Fruit fly (Drosophila melanogaster) ovary, adult (tissue): ENCODE results near the gene CG7950.
A peak's percentile ranks its signal among the peaks of the same experiment; 100 is the strongest.

ENCODE experiments used
- CG17801 ChIP-seq: fragments of 200-800 bp; optimal IDR thresholded peaks from 2 replicates; lab custom pipeline; 2019; ENCODE audit warnings: missing biosample characterization, mild to moderate bottlenecking, missing genetic modification characterization, moderate library complexity; ENCODE audit not compliant: partially characterized antibody

The CG7950 gene

dm6 chr3R:30056592-30057135, at the start of gene CG7950, which contains the start of gene Rpp14a:
Gene CG7950 (plus strand): TSS chr3R:30056859.
Gene Rpp14a (plus strand): TSS chr3R:30056859.
- peak; percentile 90 for TF ChIP-seq CG17801

DNA sequence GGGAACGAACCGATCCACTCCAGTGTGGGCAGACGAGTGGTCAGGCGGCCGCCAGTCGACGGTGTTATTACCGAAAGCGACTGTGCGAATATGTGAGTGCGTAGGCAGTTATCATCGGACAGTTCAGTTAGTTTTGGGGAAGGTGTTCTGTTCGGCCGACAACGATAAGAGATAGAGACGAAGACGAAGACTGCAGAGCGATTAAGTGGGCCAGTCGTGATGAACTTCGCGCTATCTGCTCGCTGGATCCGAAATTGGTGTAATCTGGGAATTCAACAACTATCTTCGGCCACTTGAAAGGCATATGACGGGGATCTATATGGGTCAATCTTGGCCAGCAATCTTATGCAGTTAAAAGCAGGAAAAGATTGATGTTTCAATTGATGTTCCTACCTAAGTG, 47.5 kb upstream of the CG7950 start, which contains the start of gene CG7912:
Gene CG7912, minus strand, starts transcription at position 17 of the 400 bp plus-strand sequence.
- no peak for TF ChIP-seq CG17801

- TF ChIP-seq CG17801, result no peak
Measured at dm6 chr3R:30012602-30013489, 43.8 kb upstream of the CG7950 start.

DNA sequence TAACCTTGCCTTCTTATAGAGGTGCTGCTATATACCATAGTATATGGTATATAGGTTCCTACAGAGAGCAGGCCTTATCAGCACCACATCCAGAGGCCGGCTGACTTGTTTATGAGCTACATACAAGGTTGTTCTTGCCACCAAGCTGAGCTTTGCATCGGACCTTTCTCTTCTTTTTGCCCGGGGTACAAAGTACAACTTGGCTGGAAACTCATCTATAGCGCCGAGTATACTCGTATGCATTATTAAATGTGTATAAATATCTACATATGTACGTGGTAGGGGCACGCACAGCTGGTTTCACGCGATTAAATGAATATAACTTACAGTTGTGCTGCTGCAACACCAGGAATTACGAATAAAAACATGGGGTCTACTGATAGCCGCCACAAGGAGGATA, 42.8 kb upstream of the CG7950 start:
- no peak for TF ChIP-seq CG17801

DNA sequence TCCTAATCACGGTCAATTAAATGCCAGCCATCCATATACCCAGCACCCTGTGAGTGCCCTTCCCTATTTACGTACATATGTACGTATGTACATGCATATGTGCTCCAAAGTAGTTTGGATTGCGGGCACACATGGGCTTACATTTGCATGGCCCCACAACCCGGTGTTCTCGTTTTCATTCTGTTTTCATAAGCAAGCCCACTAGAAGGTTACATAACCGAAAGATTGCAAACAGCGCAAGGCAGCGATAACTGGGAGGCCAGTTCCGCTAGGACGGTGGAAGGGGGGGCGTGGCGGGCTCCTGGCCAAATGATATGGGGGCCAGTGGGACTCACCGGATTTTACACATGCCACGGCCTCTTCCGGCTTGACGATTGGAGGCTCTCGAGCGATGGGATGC, 42.2 kb upstream of the CG7950 start:
- TF ChIP-seq CG17801, result no peak

dm6 chr3R:30014977-30015514, 41.6 kb upstream of the CG7950 start, which contains the start of gene CG7920:
Gene CG7920 (minus strand): TSS chr3R:30015284.
- TF ChIP-seq CG17801, result peak; percentile 60

- TF ChIP-seq CG17801, result no peak
Measured at dm6 chr3R:30021009-30021408, 35.6 kb upstream of the CG7950 start.

dm6 chr3R:30021559-30022451, 34.9 kb upstream of the CG7950 start, which contains the start of gene Mgat2:
Gene Mgat2 (minus strand): TSS chr3R:30022221.
- peak; percentile 36 for TF ChIP-seq CG17801

DNA sequence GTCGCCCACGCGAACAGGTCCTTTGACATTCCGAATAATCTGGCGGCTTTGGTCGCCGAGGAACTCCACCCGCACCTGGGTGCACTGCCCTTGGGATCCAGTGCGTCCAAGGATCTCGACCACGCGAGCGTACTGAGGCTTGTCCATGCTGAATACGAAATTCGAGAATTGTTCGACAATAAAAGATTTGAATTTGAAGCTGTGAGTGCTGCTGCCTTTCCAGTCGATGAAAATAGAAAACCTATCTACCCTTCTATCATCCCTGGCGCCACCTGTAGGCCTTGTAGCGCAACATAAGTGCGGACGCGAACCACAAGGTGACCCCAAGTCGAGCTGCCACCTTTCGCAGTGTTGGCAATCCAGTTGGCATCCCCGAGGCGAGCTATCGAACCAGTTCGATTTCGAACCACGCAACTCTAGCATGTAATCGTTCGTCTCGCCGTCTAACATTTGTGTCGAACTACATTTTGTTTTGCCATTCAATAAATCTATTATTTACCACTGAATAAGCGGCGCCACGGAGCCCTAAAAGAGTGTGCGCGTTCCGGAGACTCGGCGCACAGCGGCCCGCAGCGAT, 34.1 kb upstream of the CG7950 start, which contains the start of the genes RpS28a and Axn:
Gene RpS28a, minus strand, starts transcription at position 197 of the 577 bp plus-strand sequence.
Gene Axn, plus strand, starts transcription at position 391 of the 577 bp plus-strand sequence.
- TF ChIP-seq CG17801, result no peak

- no peak for TF ChIP-seq CG17801
Measured at dm6 chr3R:30023445-30023844, 33.2 kb upstream of the CG7950 start.

DNA sequence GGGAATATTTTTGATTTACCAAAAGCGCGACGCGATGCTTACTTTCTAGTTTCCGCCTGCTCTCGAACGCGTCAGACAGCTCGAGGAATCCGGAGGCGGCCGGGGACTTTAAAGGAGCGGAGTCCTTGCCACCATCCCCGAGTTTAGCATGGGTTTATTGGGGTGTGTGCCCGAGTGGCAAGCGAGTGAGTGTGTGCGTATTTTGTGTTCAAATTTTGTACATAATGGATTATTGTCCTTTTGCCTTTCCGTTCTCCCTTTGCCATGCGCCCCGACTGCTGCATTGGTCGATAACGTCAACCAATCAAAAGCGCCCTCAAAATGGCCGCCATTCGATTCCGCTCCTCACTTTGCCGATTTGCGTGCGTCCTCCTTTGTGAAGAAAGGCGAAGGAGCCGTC, 26.6 kb upstream of the CG7950 start:
- TF ChIP-seq CG17801, result no peak

DNA sequence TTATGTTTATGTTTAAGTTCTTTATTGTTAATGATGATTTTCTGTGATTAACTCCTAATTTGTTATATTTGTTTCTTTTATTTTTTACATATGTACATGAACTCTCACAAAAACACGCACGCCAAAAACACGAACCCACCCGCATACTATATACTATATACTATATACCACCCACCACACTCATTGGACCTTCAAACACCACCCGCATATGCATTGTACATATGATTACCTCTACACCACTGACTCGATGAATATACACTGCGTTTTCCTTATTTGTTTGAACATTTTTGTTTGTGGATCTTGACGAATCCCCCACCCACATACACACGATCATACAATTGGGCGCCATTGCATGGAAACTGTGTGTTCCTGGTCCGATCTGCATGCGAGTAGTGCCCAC, 24.4 kb upstream of the CG7950 start:
- TF ChIP-seq CG17801, result no peak

DNA sequence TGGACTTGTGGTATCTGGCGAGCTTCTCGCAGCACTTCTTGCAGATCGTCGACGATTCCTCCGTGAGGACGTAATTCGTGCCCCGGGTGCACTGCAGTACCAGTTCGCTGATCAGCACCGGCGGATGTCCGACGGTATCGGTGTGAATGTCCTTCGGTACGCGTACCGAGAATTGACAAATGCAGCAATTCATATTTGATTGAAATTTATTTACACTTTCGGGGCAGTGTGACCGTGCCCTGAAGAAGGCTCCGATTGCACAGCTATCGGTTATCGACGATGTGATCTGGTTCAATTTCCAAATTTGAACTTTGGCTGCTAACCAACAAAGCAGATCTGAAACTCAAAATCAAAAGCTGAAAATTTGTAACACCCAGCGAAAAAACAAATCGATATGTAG, 20.1 kb upstream of the CG7950 start, which contains the start of gene ZIPIC:
Gene ZIPIC, minus strand, starts transcription at position 262 of the 400 bp plus-strand sequence.
- no peak for TF ChIP-seq CG17801

dm6 chr3R:30037630-30038029, 19.0 kb upstream of the CG7950 start, which contains the start of gene ocn:
Gene ocn (minus strand): TSS chr3R:30037730.
- TF ChIP-seq CG17801, result no peak

- TF ChIP-seq CG17801, result no peak
Measured at dm6 chr3R:30038628-30039027, 18.0 kb upstream of the CG7950 start, which contains the start of gene janB. Gene janB (minus strand): TSS chr3R:30038728.

dm6 chr3R:30039494-30039893, 17.2 kb upstream of the CG7950 start, which contains the start of the genes janA, Sry-alpha and Sry-beta:
Gene janA (minus strand): TSS chr3R:30039533.
Gene Sry-alpha (plus strand): TSS chr3R:30039719.
Gene Sry-beta (plus strand): TSS chr3R:30039719.
- no peak for TF ChIP-seq CG17801
